Fruit fly (Drosophila melanogaster) whole organism, wandering third instar larva: Measurements from ENCODE around the gene sgg.

Experiments
- CG9705 ChIP-seq: fragments of 200-800 bp; sonication (Bioruptor generic); optimal IDR thresholded peaks from 2 replicates; lab custom pipeline; 2018; ENCODE audit warnings: missing biosample characterization, mild to moderate bottlenecking, missing genetic modification characterization
- CrebA ChIP-seq: fragments of 200-800 bp; sonication (Bioruptor generic); optimal IDR thresholded peaks from 2 replicates; lab custom pipeline; 2016; ENCODE audit warnings: missing biosample characterization, mild to moderate bottlenecking, missing genetic modification characterization, borderline replicate concordance
- Dfd ChIP-seq: fragments of >200 bp; optimal IDR thresholded peaks from 2 replicates; lab custom pipeline; 2017; ENCODE audit warnings: missing biosample characterization, missing genetic modification characterization
- Dif ChIP-seq: fragments of 200-275, 200-300 bp; sonication (Bioruptor generic); optimal IDR thresholded peaks from 2 replicates; lab custom pipeline; 2018; ENCODE audit warnings: missing biosample characterization, missing genetic modification characterization; ENCODE audit not compliant: partially characterized antibody
- HLH106 ChIP-seq: fragments of 200-800 bp; optimal IDR thresholded peaks from 3 replicates; lab custom pipeline; 2019; ENCODE audit warnings: missing biosample characterization, mild to moderate bottlenecking, missing genetic modification characterization, moderate library complexity
- Hr78 ChIP-seq: fragments of >200 bp; optimal IDR thresholded peaks from 2 replicates; lab custom pipeline; 2017; ENCODE audit warnings: missing biosample characterization, missing genetic modification characterization
- Hr83 ChIP-seq: fragments of 200-300 bp; sonication (Bioruptor generic); optimal IDR thresholded peaks from 2 replicates; lab custom pipeline; 2016; ENCODE audit warnings: missing biosample characterization, mild to moderate bottlenecking, missing genetic modification characterization, moderate library complexity; ENCODE audit not compliant: poor library complexity, severe bottlenecking
- Jra ChIP-seq: sonication (Bioruptor generic); optimal IDR thresholded peaks from 2 replicates; lab custom pipeline; 2016; ENCODE audit warnings: missing biosample characterization, missing genetic modification characterization
- Myc ChIP-seq: fragments of >200 bp; optimal IDR thresholded peaks from 2 replicates; lab custom pipeline; 2017
- N ChIP-seq: fragments of >200 bp; optimal IDR thresholded peaks from 2 replicates; lab custom pipeline; 2018; ENCODE audit warnings: missing biosample characterization, missing external identifiers, missing genetic modification characterization
- OdsH ChIP-seq: fragments of 200-800 bp; sonication (Bioruptor generic); optimal IDR thresholded peaks from 2 replicates; lab custom pipeline; 2016; ENCODE audit warnings: missing biosample characterization, mild to moderate bottlenecking, missing genetic modification characterization
- Rel ChIP-seq, 2 experiments: fragments of 200-800 bp; sonication (Bioruptor generic) in 1 of 2; optimal IDR thresholded peaks; 2 replicates in 1 of 2; 3 replicates in 1 of 2; lab custom pipeline; 2016 to 2019; ENCODE audit warnings: mild to moderate bottlenecking in 2 of 2, missing biosample characterization in 2 of 2, missing genetic modification characterization in 2 of 2, moderate library complexity in 1 of 2
- Sp1 ChIP-seq: fragments of 200-800 bp; sonication (Bioruptor generic); optimal IDR thresholded peaks from 3 replicates; lab custom pipeline; 2019; ENCODE audit warnings: missing biosample characterization, mild to moderate bottlenecking, missing genetic modification characterization, moderate library complexity
- br ChIP-seq: fragments of 200-800 bp; sonication (Bioruptor generic); optimal IDR thresholded peaks from 2 replicates; lab custom pipeline; 2016; ENCODE audit warnings: missing biosample characterization, missing genetic modification characterization
- brk ChIP-seq: fragments of 200-800 bp; sonication (Bioruptor generic); optimal IDR thresholded peaks from 2 replicates; lab custom pipeline; 2016; ENCODE audit warnings: missing biosample characterization, mild to moderate bottlenecking, missing genetic modification characterization
- dl ChIP-seq, 2 experiments: fragments of 175-275, 200-275 bp in 1 of 2; fragments of 200-275 bp in 1 of 2; sonication (Bioruptor generic); optimal IDR thresholded peaks; lab custom pipeline; 2018; ENCODE audit warnings: mild to moderate bottlenecking in 2 of 2, missing biosample characterization in 2 of 2, missing genetic modification characterization in 2 of 2, moderate library complexity in 2 of 2; ENCODE audit not compliant: partially characterized antibody in 2 of 2, insufficient read depth in 1 of 2
- dsf ChIP-seq: sonication (Bioruptor generic); optimal IDR thresholded peaks from 2 replicates; lab custom pipeline; 2016; ENCODE audit warnings: missing biosample characterization, missing genetic modification characterization, borderline replicate concordance
- ey ChIP-seq: fragments of 200-800 bp; sonication (Bioruptor generic); optimal IDR thresholded peaks from 2 replicates; lab custom pipeline; 2016; ENCODE audit warnings: missing biosample characterization, missing genetic modification characterization
- foxo ChIP-seq, 2 experiments: fragments of 200-800 bp; sonication (Bioruptor generic); optimal IDR thresholded peaks; 2 replicates in 1 of 2; 3 replicates in 1 of 2; lab custom pipeline; 2016 to 2017; ENCODE audit warnings: missing biosample characterization in 2 of 2, missing genetic modification characterization in 2 of 2
- fru ChIP-seq: fragments of 200-800 bp; sonication (Bioruptor generic); optimal IDR thresholded peaks from 3 replicates; lab custom pipeline; 2016; ENCODE audit warnings: missing biosample characterization, mild to moderate bottlenecking, missing genetic modification characterization
- h ChIP-seq: fragments of 200-800 bp; sonication (Bioruptor generic); optimal IDR thresholded peaks from 3 replicates; lab custom pipeline; 2016; ENCODE audit warnings: missing biosample characterization, mild to moderate bottlenecking, missing genetic modification characterization
- jim ChIP-seq: fragments of 175-275, 200-325 bp; sonication (Bioruptor generic); optimal IDR thresholded peaks from 2 replicates; lab custom pipeline; 2016; ENCODE audit warnings: missing biosample characterization, mild to moderate bottlenecking, missing genetic modification characterization
- pan ChIP-seq: fragments of >200 bp; optimal IDR thresholded peaks from 2 replicates; lab custom pipeline; 2017
- psq ChIP-seq: fragments of 200-800 bp; sonication (Bioruptor generic); optimal IDR thresholded peaks from 3 replicates; lab custom pipeline; 2017; ENCODE audit warnings: missing biosample characterization, mild to moderate bottlenecking, missing genetic modification characterization, moderate library complexity
- rgr ChIP-seq: fragments of 200-800 bp; sonication (Bioruptor generic); optimal IDR thresholded peaks from 3 replicates; lab custom pipeline; 2016; ENCODE audit warnings: missing biosample characterization, mild to moderate bottlenecking, missing genetic modification characterization
- sv ChIP-seq: fragments of 200-800 bp; sonication (Bioruptor generic); optimal IDR thresholded peaks from 3 replicates; lab custom pipeline; 2016; ENCODE audit warnings: missing biosample characterization, missing genetic modification characterization
- usp ChIP-seq: fragments of >200 bp; optimal IDR thresholded peaks from 2 replicates; lab custom pipeline; 2017; ENCODE audit warnings: missing biosample characterization, missing genetic modification characterization
- woc ChIP-seq: sonication (Bioruptor generic); optimal IDR thresholded peaks from 2 replicates; lab custom pipeline; 2016; ENCODE audit warnings: missing biosample characterization, mild to moderate bottlenecking, missing genetic modification characterization

sgg gene

DNA sequence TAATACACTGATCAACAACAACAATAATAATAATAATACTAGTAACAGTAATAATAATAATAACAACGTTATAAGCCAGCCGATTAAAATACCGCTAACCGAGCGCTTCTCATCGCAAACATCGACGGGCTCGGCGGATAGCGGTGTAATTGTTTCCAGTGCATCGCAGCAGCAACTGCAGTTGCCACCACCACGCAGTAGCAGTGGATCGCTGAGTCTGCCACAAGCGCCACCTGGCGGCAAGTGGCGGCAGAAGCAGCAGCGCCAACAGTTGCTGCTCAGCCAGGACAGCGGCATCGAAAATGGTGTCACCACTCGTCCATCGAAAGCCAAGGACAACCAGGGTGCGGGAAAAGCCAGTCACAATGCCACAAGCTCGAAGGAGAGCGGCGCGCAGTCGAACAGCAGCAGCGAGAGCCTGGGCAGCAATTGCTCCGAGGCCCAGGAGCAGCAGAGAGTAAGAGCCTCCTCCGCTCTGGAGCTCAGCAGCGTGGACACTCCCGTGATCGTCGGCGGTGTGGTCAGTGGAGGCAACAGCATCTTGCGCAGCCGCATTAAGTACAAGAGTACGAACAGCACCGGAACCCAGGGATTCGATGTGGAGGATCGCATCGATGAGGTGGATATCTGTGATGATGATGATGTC lies 25.8 kb downstream of the sgg start:
- TF ChIP-seq Hr78 (GFP tag; lab: Kevin White, UChicago): no peak
- TF ChIP-seq fru: peak; percentile 13
- peak in 1 of 2 experiments; percentile 30 for TF ChIP-seq foxo (GFP tag; optimal IDR thresholded peaks at IDR 0.05; lab: Kevin White, UChicago)
- TF ChIP-seq, all 38 proteins: peak for 2

dm6 chrX:2661758-2662157 lies 28.0 kb downstream of the sgg start:
- TF ChIP-seq dl (GFP tag; optimal IDR thresholded peaks at IDR 0.05; lab: Kevin White, UChicago; ENCODE audit: insufficient read depth in 1 of 2, partially characterized antibody in 2 of 2) (no peak), OdsH (no peak), HLH106 (tag; lab: Kevin White, UChicago) (no peak), Hr78 (GFP tag; lab: Kevin White, UChicago) (no peak), jim (GFP tag; lab: Kevin White, UChicago) (no peak), Hr83 (GFP tag; lab: Kevin White, UChicago) (no peak), woc (GFP tag; lab: Kevin White, UChicago) (no peak), Dfd (peak; percentile 62), Rel (GFP tag; optimal IDR thresholded peaks at IDR 0.05; lab: Kevin White, UChicago) (no peak), Rel (tag; optimal IDR thresholded peaks at IDR 0.05; lab: Kevin White, UChicago) (peak; percentile 25), h (GFP tag; lab: Kevin White, UChicago) (peak; percentile 18), pan (lab: Kevin White, UChicago) (no peak), br (GFP tag; lab: Kevin White, UChicago) (no peak), usp (GFP tag; lab: Kevin White, UChicago) (no peak)

DNA sequence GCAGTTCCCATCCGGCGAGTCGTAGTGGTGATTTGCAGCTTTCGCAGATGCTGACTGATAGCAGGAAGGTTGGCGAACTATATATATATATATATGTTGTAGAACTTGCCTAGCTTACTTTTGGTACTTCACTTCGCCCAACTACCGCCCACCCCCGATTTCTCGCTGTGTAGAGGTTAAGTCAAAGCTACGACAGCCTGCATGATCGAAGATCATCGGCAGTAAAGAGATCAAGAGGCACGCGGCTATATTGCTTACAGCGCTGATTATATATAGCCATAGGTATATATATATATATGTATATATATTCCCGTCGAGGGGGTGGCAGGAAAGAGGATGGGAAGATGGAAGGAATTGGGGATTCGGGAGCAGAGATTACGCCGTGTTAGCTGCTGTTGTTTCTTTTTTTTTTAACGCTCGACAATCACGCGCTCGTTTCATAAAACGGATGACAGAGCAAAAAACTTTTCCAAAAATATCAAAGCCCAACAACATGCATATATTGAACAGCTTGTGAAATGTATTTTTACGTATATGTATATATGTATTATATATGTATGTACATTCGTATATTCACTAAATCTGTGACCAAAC lies 28.9 kb downstream of the sgg start:
- TF ChIP-seq usp (GFP tag; lab: Kevin White, UChicago): no peak
- TF ChIP-seq Myc (lab: Kevin White, UChicago): no peak
- TF ChIP-seq brk (GFP tag; lab: Kevin White, UChicago): no peak
- no peak for TF ChIP-seq Sp1
- TF ChIP-seq, all 38 proteins: peak for 0

DNA sequence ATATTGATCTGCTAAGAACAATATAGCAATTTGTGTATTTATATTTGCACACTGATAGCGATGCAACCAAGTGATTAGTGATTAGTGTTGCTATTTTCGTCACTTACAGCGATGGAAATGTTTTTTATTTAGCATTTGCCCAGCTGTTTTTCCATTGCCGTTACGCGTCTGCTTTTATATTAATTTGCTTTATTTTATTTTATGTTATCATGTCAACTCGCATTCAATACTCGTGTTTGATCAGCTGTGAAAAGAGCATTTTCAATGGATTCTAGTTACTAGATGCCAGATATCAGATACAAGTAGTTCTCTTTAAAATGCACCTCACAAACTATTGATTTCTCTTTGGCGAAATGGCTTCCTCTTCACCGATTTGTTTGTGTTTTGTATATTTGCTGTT lies 29.7 kb downstream of the sgg start:
- peak; percentile 50 for TF ChIP-seq Hr83 (GFP tag; lab: Kevin White, UChicago)
- TF ChIP-seq CG9705 (GFP tag; lab: Kevin White, UChicago): no peak
- TF ChIP-seq brk (GFP tag; lab: Kevin White, UChicago): no peak
- TF ChIP-seq h (GFP tag; lab: Kevin White, UChicago): peak; percentile 4
- TF ChIP-seq Jra (GFP tag; lab: Kevin White, UChicago): no peak
- TF ChIP-seq rgr: peak; percentile 11

dm6 chrX:2677024-2677589 lies 43.4 kb downstream of the sgg start:
- TF ChIP-seq sv (GFP tag; lab: Kevin White, UChicago) (no peak), pan (lab: Kevin White, UChicago) (no peak), Dif (GFP tag; lab: Kevin White, UChicago) (no peak), usp (GFP tag; lab: Kevin White, UChicago) (no peak), dsf (GFP tag; lab: Kevin White, UChicago) (no peak), psq (GFP tag; lab: Kevin White, UChicago) (no peak), N (no peak), ey (GFP tag; lab: Kevin White, UChicago) (no peak), CrebA (GFP tag; lab: Kevin White, UChicago) (no peak), OdsH (no peak), Hr78 (GFP tag; lab: Kevin White, UChicago) (no peak)
